Worm (Caenorhabditis elegans) whole organism, L4 larva: Measurements from ENCODE around the gene gmeb-1.

Source experiments
- daf-12 ChIP-seq: fragments of 150-350 bp; optimal IDR thresholded peaks from 2 replicates; lab custom pipeline; 2014; ENCODE audit warnings: missing biosample characterization, missing genetic modification reagents, missing genetic modification characterization
- dmd-9 ChIP-seq: fragments of 200-800 bp; sonication (Bioruptor generic); IDR thresholded peaks from 2 replicates; pipeline ENCODE4 v1.3.6; 2022; ENCODE audit warnings: missing genetic modification reagents, missing genetic modification characterization, missing compliant biosample characterization
- gei-8 ChIP-seq: fragments of 200-800 bp; sonication (Bioruptor generic); optimal IDR thresholded peaks from 2 replicates; lab custom pipeline; 2018; ENCODE audit warnings: mild to moderate bottlenecking, missing genetic modification characterization, missing compliant biosample characterization
- hlh-30 ChIP-seq: sonication (generic microtip); optimal IDR thresholded peaks from 2 replicates; lab custom pipeline; 2017; ENCODE audit warnings: antibody characterized with exemption, mild to moderate bottlenecking, missing genetic modification characterization, missing compliant biosample characterization; ENCODE audit not compliant: insufficient read depth
- lin-1 ChIP-seq: fragments of 200-800 bp; sonication (Bioruptor generic); IDR thresholded peaks from 2 replicates; pipeline ENCODE4 v1.3.6; 2022; ENCODE audit warnings: missing genetic modification reagents, missing genetic modification characterization, missing compliant biosample characterization
- lin-13 ChIP-seq: fragments of 150-350 bp; optimal IDR thresholded peaks from 2 replicates; lab custom pipeline; 2014; ENCODE audit warnings: missing biosample characterization, missing genetic modification reagents, missing genetic modification characterization
- lin-15B ChIP-seq: fragments of 150-350 bp; sonication (generic microtip); optimal IDR thresholded peaks from 3 replicates; lab custom pipeline; 2014; ENCODE audit warnings: missing biosample characterization, missing genetic modification characterization
- lir-3 ChIP-seq: sonication (generic microtip); optimal IDR thresholded peaks from 2 replicates; lab custom pipeline; 2016; ENCODE audit warnings: mild to moderate bottlenecking, missing genetic modification characterization, missing compliant biosample characterization
- nhr-76 ChIP-seq: fragments of 150-350 bp; optimal IDR thresholded peaks from 2 replicates; lab custom pipeline; 2014; ENCODE audit warnings: missing biosample characterization, missing genetic modification characterization
- rbr-2 ChIP-seq: sonication (generic microtip); optimal IDR thresholded peaks from 2 replicates; lab custom pipeline; 2016; ENCODE audit warnings: missing genotype, missing genetic modification characterization, missing compliant biosample characterization
- unc-39 ChIP-seq: sonication (generic microtip); optimal IDR thresholded peaks from 2 replicates; lab custom pipeline; 2017; ENCODE audit warnings: missing biosample characterization, missing genetic modification characterization
- unc-62 ChIP-seq, 3 experiments: fragments of 150-350 bp in 1 of 3; sonication (generic microtip); optimal IDR thresholded peaks in 2 of 3; peaks in 1 of 3; 1 replicate in 1 of 3; 2 replicates in 2 of 3; lab custom pipeline; 2014 to 2017; ENCODE audit warnings: missing biosample characterization in 3 of 3, missing genetic modification characterization in 3 of 3, missing genetic modification reagents in 3 of 3, missing genotype in 1 of 3

DNA sequence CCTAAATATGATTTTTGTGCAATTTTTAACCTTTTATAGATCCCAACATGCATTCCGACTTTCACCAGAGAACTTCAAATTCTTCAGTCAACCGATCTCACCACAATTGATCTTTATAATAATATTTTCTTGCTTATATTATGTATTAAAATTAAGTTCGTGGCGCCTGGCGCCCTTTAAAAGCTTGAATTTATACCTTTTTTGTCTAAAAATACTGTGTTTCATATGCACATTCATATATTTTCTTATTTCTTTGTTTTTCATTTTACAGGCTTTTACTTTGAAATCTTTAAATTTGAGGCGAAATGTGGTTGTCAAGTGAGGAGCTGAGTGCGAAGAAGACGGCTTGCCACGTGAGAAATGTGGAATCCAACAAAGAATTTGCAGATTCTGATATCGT is 25.4 kb downstream of the gmeb-1 start, which contains the start of gene rpoa-49:
- TF ChIP-seq lir-3 (tag; lab: Kevin White, UChicago) (no peak), lin-15B (tag; lab: Kevin White, UChicago) (no peak), unc-39 (tag; lab: Kevin White, UChicago) (no peak), dmd-9 (GFP tag; lab: Robert Waterston, UW) (no peak), rbr-2 (tag; lab: Kevin White, UChicago) (no peak), lin-13 (GFP tag; lab: Kevin White, UChicago) (no peak), unc-62 (GFP tag; optimal IDR thresholded peaks at IDR 0.05 in 1 of 2; lab: Kevin White, UChicago) (no peak), unc-62 (tag; optimal IDR thresholded peaks at IDR 0.05; lab: Kevin White, UChicago) (no peak), gei-8 (GFP tag; lab: Kevin White, UChicago) (no peak), hlh-30 (tag; lab: Kevin White, UChicago) (no peak), lin-1 (GFP tag; lab: Robert Waterston, UW) (no peak), daf-12 (no peak), nhr-76 (tag; lab: Kevin White, UChicago) (no peak)
